Fruit fly (Drosophila melanogaster): ENCODE data around the gene Hpf1.

DNA sequence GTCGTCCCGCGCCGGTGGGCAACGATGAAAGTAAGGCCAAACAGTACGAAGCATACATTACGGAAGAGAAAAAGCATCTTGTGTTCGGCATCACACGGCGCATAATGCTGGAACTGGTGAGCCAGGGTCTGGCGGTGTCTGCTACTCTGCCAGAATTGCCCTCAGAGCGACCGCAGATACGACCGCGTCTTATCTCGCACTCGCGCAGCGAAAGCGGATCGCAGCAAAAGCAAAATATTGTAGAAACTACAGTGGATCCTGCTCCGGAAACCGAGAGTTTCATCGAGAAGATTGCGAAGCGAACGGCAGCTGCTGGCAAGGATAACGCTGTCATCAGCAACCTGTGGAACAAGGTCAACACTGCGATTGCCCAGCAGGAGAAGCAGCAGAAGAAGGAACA lies 6.0 kb downstream of the Hpf1 start:
- TF ChIP-seq psq (GFP tag; optimal IDR thresholded peaks at IDR 0.05) (no peak), lola (GFP tag; optimal IDR thresholded peaks at IDR 0.05) (no peak), dsf (GFP tag; optimal IDR thresholded peaks at IDR 0.05; ENCODE audit: borderline replicate concordance) (no peak), sage (GFP tag; optimal IDR thresholded peaks at IDR 0.05) (no peak), pan (optimal IDR thresholded peaks at IDR 0.05) (no peak), sv (GFP tag; optimal IDR thresholded peaks at IDR 0.05) (no peak), h (GFP tag; optimal IDR thresholded peaks at IDR 0.05) (no peak), jim (GFP tag; optimal IDR thresholded peaks at IDR 0.05) (no peak), N (GFP tag; optimal IDR thresholded peaks at IDR 0.05) (no peak)

Measured in whole organism, wandering third instar larva.